Worm (Caenorhabditis elegans) whole organism, L4/young adult: ENCODE measurements around the gene T01E8.1.

Source experiments
- dao-5 ChIP-seq: sonication (generic microtip); optimal IDR thresholded peaks from 2 replicates; lab custom pipeline; 2016; ENCODE audit warnings: missing genotype, missing genetic modification characterization, moderate library complexity, missing compliant biosample characterization
- him-1 ChIP-seq: sonication (generic microtip); optimal IDR thresholded peaks from 2 replicates; lab custom pipeline; 2016; ENCODE audit warnings: missing genotype, missing genetic modification reagents, missing genetic modification characterization, missing compliant biosample characterization

DNA sequence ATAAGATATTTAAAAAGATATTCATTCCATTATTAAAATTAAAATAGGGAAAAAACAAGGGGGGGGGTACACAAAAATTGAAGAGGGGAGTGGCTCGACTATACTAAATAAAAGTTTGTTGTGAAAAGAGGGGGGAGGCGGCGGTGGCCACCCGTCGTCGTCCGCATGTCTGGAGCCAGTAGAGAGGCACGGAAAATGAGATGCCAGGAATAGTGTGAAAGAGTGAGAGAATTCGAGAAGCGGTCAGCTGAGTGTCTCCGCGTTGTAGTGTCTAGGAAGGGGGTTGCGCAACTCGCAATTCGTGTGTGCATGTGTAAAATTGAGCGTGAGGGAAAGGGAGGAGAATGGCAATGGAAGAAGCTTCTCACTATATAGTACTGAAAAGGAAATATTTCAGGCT is 4.2 kb upstream of the T01E8.1 start:
- TF ChIP-seq him-1 = no peak
- TF ChIP-seq dao-5 = no peak
